Worm (Caenorhabditis elegans): ENCODE data around the gene nhx-4.

The nhx-4 gene

DNA sequence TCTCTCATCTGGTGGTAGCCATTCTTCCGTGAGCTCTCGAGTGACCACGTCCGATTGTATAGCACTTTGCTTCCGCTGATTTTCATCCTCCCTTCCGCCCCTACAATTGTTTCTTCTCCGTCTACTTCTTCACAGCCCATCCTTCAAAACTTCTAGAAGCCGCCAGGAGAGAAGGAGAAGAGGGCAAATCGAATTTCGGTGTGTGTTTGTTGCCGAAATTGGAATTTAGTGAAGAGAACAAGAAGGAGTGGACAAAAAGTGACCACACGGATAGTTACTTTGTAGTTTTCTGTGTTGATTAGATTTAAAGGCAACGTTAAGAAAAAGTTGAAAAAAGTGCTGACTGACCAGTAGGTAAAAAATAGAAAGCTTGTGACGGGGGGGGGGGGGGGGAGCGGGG lies 21.0 kb upstream of the nhx-4 start:
- TF ChIP-seq mdl-1 (tag; optimal IDR thresholded peaks at IDR 0.05), result no peak
- TF ChIP-seq R02D3.7 (tag; optimal IDR thresholded peaks at IDR 0.05), result no peak

DNA sequence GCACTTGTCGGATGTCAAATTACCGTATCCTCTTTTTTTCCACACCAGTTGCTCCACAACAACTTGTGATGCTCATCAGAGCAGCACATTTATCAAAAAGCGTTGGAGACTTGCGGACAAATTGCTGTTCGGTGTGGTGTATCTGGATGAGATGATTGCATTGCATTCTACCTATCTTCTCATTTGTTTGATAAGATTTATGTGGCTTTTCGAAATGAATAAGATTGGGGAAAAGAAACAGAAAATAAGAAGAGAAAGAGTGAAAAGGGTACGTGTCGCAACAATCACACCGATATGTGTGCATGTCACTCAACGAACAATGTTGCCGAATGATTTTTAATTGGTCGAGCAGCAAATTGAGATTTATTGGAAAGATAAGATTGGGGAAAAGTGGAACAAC lies 20.0 kb upstream of the nhx-4 start:
- TF ChIP-seq R02D3.7 (tag; optimal IDR thresholded peaks at IDR 0.05) (no peak), nhr-77 (tag; optimal IDR thresholded peaks at IDR 0.05) (no peak), pqm-1 (tag; optimal IDR thresholded peaks at IDR 0.05) (no peak), ama-1 (optimal IDR thresholded peaks at IDR 0.05) (no peak), ztf-4 (tag; optimal IDR thresholded peaks at IDR 0.05) (no peak), egl-5 (tag; optimal IDR thresholded peaks at IDR 0.05) (peak; percentile 87), elt-3 (tag; optimal IDR thresholded peaks at IDR 0.05) (no peak), lsy-12 (tag; optimal IDR thresholded peaks at IDR 0.05) (no peak), eor-1 (tag; optimal IDR thresholded peaks at IDR 0.05) (no peak), zag-1 (tag; optimal IDR thresholded peaks at IDR 0.05) (no peak), skn-1 (tag; optimal IDR thresholded peaks at IDR 0.05) (no peak), ZK546.5 (tag; optimal IDR thresholded peaks at IDR 0.05) (no peak), ztf-11 (tag; optimal IDR thresholded peaks at IDR 0.05) (no peak), ceh-28 (tag; optimal IDR thresholded peaks at IDR 0.05) (no peak), tbx-2 (tag; optimal IDR thresholded peaks at IDR 0.05) (no peak), fkh-10 (GFP tag; optimal IDR thresholded peaks at IDR 0.05) (no peak), unc-62 (GFP tag; optimal IDR thresholded peaks at IDR 0.05) (no peak), sea-2 (GFP tag; optimal IDR thresholded peaks at IDR 0.05) (no peak), lin-39 (tag; optimal IDR thresholded peaks at IDR 0.05) (peak; percentile 35), aly-2 (tag; optimal IDR thresholded peaks at IDR 0.05) (no peak), elt-1 (tag; optimal IDR thresholded peaks at IDR 0.05) (peak; percentile 41), mdl-1 (tag; optimal IDR thresholded peaks at IDR 0.05) (no peak), fos-1 (tag; optimal IDR thresholded peaks at IDR 0.05) (no peak)

DNA sequence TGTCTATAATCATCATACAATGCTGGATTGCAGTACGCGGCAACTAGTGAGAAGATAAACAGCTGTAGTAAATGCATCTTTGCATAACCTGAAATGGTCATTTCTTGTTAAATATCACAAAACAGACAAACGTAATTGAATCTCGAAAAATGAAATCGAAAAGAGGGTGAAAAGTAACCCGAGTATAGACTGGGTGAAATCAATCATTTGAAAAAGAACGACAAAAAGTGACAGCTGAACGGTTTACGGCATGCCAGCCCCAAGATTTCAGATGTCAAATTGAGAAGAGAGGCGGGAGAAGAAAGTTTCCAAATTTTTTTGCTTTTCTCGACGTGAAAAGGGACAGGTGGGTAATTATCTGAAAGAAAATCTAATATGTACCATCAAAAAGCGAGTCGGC lies 14.2 kb upstream of the nhx-4 start, which contains the start of gene F14B8.4:
Gene F14B8.4, minus strand, starts transcription at position 101 of the 400 bp plus-strand sequence.
- TF ChIP-seq nhr-25 (tag; optimal IDR thresholded peaks at IDR 0.05) (no peak), lin-39 (tag; optimal IDR thresholded peaks at IDR 0.05) (no peak), ceh-28 (tag; optimal IDR thresholded peaks at IDR 0.05) (no peak), daf-12 (tag; optimal IDR thresholded peaks at IDR 0.05) (no peak), fkh-10 (GFP tag; optimal IDR thresholded peaks at IDR 0.05) (no peak), skn-1 (tag; optimal IDR thresholded peaks at IDR 0.05) (no peak), ceh-16 (tag; optimal IDR thresholded peaks at IDR 0.05) (no peak), nfya-1 (tag; optimal IDR thresholded peaks at IDR 0.05; ENCODE audit: insufficient read depth) (no peak), lsy-12 (tag; optimal IDR thresholded peaks at IDR 0.05) (no peak), egl-5 (tag; optimal IDR thresholded peaks at IDR 0.05) (no peak), ZK546.5 (tag; optimal IDR thresholded peaks at IDR 0.05) (no peak)

- TF ChIP-seq zag-1 (tag; optimal IDR thresholded peaks at IDR 0.05), result no peak
- TF ChIP-seq egl-5 (tag; optimal IDR thresholded peaks at IDR 0.05), result no peak
- TF ChIP-seq nhr-11 (tag; optimal IDR thresholded peaks at IDR 0.05), result no peak
- TF ChIP-seq ztf-4 (tag; optimal IDR thresholded peaks at IDR 0.05), result no peak
- TF ChIP-seq nhr-43 (tag; optimal IDR thresholded peaks at IDR 0.05; ENCODE audit: poor library complexity, severe bottlenecking), result no peak
- TF ChIP-seq unc-62 (GFP tag; optimal IDR thresholded peaks at IDR 0.05), result no peak
- TF ChIP-seq skn-1 (tag; optimal IDR thresholded peaks at IDR 0.05), result no peak
- TF ChIP-seq ZK546.5 (tag; optimal IDR thresholded peaks at IDR 0.05), result no peak
- TF ChIP-seq elt-2 (tag; optimal IDR thresholded peaks at IDR 0.05), result no peak
- TF ChIP-seq fos-1 (tag; optimal IDR thresholded peaks at IDR 0.05), result no peak
These were observed 13.0 kb upstream of the nhx-4 start, which contains the start of gene pes-23 for ce11 chrX:6901078-6901477. pes-23 (plus strand) TSS chrX:6901378.

DNA sequence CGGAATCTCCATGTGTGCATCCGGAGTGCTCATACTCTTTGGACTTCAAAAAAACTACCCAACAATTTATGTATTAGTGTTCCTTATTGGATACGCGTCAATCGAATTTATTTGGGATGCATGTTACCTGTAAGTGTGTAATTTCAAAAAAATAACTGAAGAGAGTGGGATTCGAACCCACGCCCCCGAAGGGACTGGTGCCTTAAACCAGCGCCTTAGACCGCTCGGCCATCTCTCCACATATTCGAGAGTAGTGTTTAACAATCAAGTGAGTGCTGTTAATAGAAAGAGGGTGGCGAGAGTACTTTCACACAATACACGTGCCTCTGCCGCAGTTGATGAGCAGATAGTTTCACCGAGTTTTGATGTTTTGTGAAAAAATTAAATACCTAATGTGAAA lies 11.1 kb upstream of the nhx-4 start:
- TF ChIP-seq lsy-12 (tag; optimal IDR thresholded peaks at IDR 0.05) (peak; percentile 44), tbx-2 (tag; optimal IDR thresholded peaks at IDR 0.05) (peak; percentile 10), pqm-1 (tag; optimal IDR thresholded peaks at IDR 0.05) (peak; percentile 22), jun-1 (tag; optimal IDR thresholded peaks at IDR 0.05) (peak; percentile 56), fkh-10 (GFP tag; optimal IDR thresholded peaks at IDR 0.05) (no peak), ZK546.5 (tag; optimal IDR thresholded peaks at IDR 0.05) (no peak), hmg-11 (tag; optimal IDR thresholded peaks at IDR 0.05) (peak; percentile 72), ceh-16 (tag; optimal IDR thresholded peaks at IDR 0.05) (no peak), elt-2 (tag; optimal IDR thresholded peaks at IDR 0.05) (peak; percentile 51), elt-3 (tag; optimal IDR thresholded peaks at IDR 0.05) (peak in 1 of 3 experiments; percentile 0), nhr-23 (tag; optimal IDR thresholded peaks at IDR 0.05) (peak; percentile 10), elt-1 (tag; optimal IDR thresholded peaks at IDR 0.05) (no peak), eor-1 (tag; optimal IDR thresholded peaks at IDR 0.05) (no peak), unc-62 (GFP tag; optimal IDR thresholded peaks at IDR 0.05) (peak; percentile 21), nfya-1 (tag; optimal IDR thresholded peaks at IDR 0.05; ENCODE audit: insufficient read depth) (peak; percentile 17), ztf-4 (tag; optimal IDR thresholded peaks at IDR 0.05) (no peak), egl-5 (tag; optimal IDR thresholded peaks at IDR 0.05) (no peak), mml-1 (tag; optimal IDR thresholded peaks at IDR 0.05) (no peak), fkh-2 (tag; optimal IDR thresholded peaks at IDR 0.05) (no peak), nhr-12 (tag; optimal IDR thresholded peaks at IDR 0.05) (no peak), unc-39 (tag; optimal IDR thresholded peaks at IDR 0.05) (no peak), nhr-43 (tag; optimal IDR thresholded peaks at IDR 0.05; ENCODE audit: poor library complexity, severe bottlenecking) (peak; percentile 74), mdl-1 (tag; optimal IDR thresholded peaks at IDR 0.05) (peak; percentile 44)

Measured in whole organism, L3 larva.